Fruit fly (Drosophila melanogaster) whole organism, embryonic: ENCODE data around the gene MICU3.

ENCODE experiments used
- CG10267 ChIP-seq: fragments of 200-800 bp; sonication (Bioruptor generic); optimal IDR thresholded peaks from 2 replicates; lab custom pipeline; 2018; ENCODE audit warnings: missing biosample characterization, mild to moderate bottlenecking, missing genetic modification characterization, moderate library complexity
- CG10366 ChIP-seq: fragments of 200-800 bp; sonication (Bioruptor generic); IDR thresholded peaks from 2 replicates; pipeline ENCODE4 v1.3.6; 2022; ENCODE audit warnings: missing biosample characterization, missing genetic modification characterization
- CG10431 ChIP-seq: fragments of 200-800 bp; sonication (Bioruptor generic); optimal IDR thresholded peaks from 3 replicates; lab custom pipeline; 2018; ENCODE audit warnings: missing biosample characterization, mild to moderate bottlenecking, missing genetic modification characterization
- CG10462 ChIP-seq: fragments of 200-800 bp; sonication (Bioruptor generic); optimal IDR thresholded peaks from 2 replicates; lab custom pipeline; 2016; ENCODE audit warnings: missing biosample characterization, missing genetic modification characterization
- CG11085 ChIP-seq: fragments of 200-800 bp; sonication (Bioruptor generic); IDR thresholded peaks from 2 replicates; pipeline ENCODE4 v1.3.6; 2022; ENCODE audit warnings: missing biosample characterization, missing genetic modification characterization
- CG1233 ChIP-seq: fragments of 200-800 bp; sonication (Bioruptor generic); optimal IDR thresholded peaks from 4 replicates; lab custom pipeline; 2018; ENCODE audit warnings: missing biosample characterization, mild to moderate bottlenecking, missing genetic modification characterization
- CG14710 ChIP-seq: fragments of 200-800 bp; sonication (Bioruptor generic); optimal IDR thresholded peaks from 3 replicates; lab custom pipeline; 2019; ENCODE audit warnings: missing biosample characterization, mild to moderate bottlenecking, missing genetic modification characterization, moderate library complexity
- CG15011 ChIP-seq: fragments of 200-800 bp; sonication (Bioruptor generic); optimal IDR thresholded peaks from 3 replicates; lab custom pipeline; 2018; ENCODE audit warnings: missing biosample characterization, mild to moderate bottlenecking, missing genetic modification characterization
- CG15696 ChIP-seq: fragments of 200-800 bp; sonication (Bioruptor generic); optimal IDR thresholded peaks from 2 replicates; lab custom pipeline; 2019; ENCODE audit warnings: missing biosample characterization, mild to moderate bottlenecking, missing genetic modification characterization, moderate library complexity
- CG17912 ChIP-seq: fragments of 200-800 bp; sonication (Bioruptor generic); optimal IDR thresholded peaks from 2 replicates; lab custom pipeline; 2018; ENCODE audit warnings: missing biosample characterization, mild to moderate bottlenecking, missing genetic modification characterization
- CG3163 ChIP-seq: fragments of 200-800 bp; sonication (Bioruptor generic); optimal IDR thresholded peaks from 3 replicates; lab custom pipeline; 2016; ENCODE audit warnings: missing biosample characterization, missing genetic modification characterization
- CG34422 ChIP-seq: fragments of 200-800 bp; sonication (Bioruptor generic); IDR thresholded peaks from 3 replicates; pipeline ENCODE4 v1.3.6; 2022; ENCODE audit warnings: missing biosample characterization, missing genetic modification characterization
- CG3838 ChIP-seq: fragments of 200-800 bp; sonication (Bioruptor generic); optimal IDR thresholded peaks from 3 replicates; lab custom pipeline; 2016; ENCODE audit warnings: missing biosample characterization, missing genetic modification characterization
- CG43689 ChIP-seq: fragments of 200-800 bp; sonication (Bioruptor generic); IDR thresholded peaks from 2 replicates; pipeline ENCODE4 v1.3.6; 2022; ENCODE audit warnings: missing biosample characterization, missing genetic modification characterization
- CG8281 ChIP-seq: fragments of 200-800 bp; sonication (Bioruptor generic); optimal IDR thresholded peaks from 2 replicates; lab custom pipeline; 2018; ENCODE audit warnings: missing biosample characterization, mild to moderate bottlenecking, missing genetic modification characterization, moderate library complexity
- CG8359 ChIP-seq: fragments of 200-800 bp; sonication (Bioruptor generic); optimal IDR thresholded peaks from 2 replicates; lab custom pipeline; 2017; ENCODE audit warnings: missing biosample characterization, mild to moderate bottlenecking, missing genetic modification characterization, borderline replicate concordance
- D ChIP-seq, 2 experiments: fragments of 200-800 bp in 1 of 2; fragments of >200 bp in 1 of 2; sonication (Bioruptor generic) in 1 of 2; optimal IDR thresholded peaks; 2 replicates in 1 of 2; 3 replicates in 1 of 2; lab custom pipeline; 2017; ENCODE audit warnings: mild to moderate bottlenecking in 1 of 2, missing biosample characterization in 1 of 2, missing genetic modification characterization in 1 of 2, missing genetic modification reagents in 1 of 2
- D19A ChIP-seq: fragments of 200-800 bp; optimal IDR thresholded peaks from 3 replicates; lab custom pipeline; 2019; ENCODE audit warnings: missing biosample characterization, mild to moderate bottlenecking, missing genetic modification characterization, moderate library complexity
- Dek ChIP-seq: fragments of 200-800 bp; sonication (Bioruptor generic); optimal IDR thresholded peaks from 3 replicates; lab custom pipeline; 2019; ENCODE audit warnings: missing biosample characterization, mild to moderate bottlenecking, missing genetic modification characterization, moderate library complexity
- Dll ChIP-seq: fragments of 200-800 bp; sonication (Bioruptor generic); IDR thresholded peaks from 4 replicates; pipeline ENCODE4 v1.3.6; 2022; ENCODE audit warnings: missing biosample characterization, missing genetic modification characterization; ENCODE audit not compliant: partially characterized antibody
- Gsc ChIP-seq: fragments of 200-800 bp; sonication (Bioruptor generic); IDR thresholded peaks from 2 replicates; pipeline ENCODE4 v1.3.6; 2022; ENCODE audit warnings: missing biosample characterization, missing genetic modification characterization
- HLHmδ ChIP-seq: fragments of 200-800 bp; sonication (Bioruptor generic); optimal IDR thresholded peaks from 2 replicates; lab custom pipeline; 2018; ENCODE audit warnings: missing biosample characterization, mild to moderate bottlenecking, missing genetic modification characterization, moderate library complexity
- Lim3 ChIP-seq: fragments of 200-800 bp; sonication (Bioruptor generic); IDR thresholded peaks from 2 replicates; pipeline ENCODE4 v1.3.6; 2022; ENCODE audit warnings: missing biosample characterization, missing genetic modification characterization
- MESR4 ChIP-seq: fragments of 200-800 bp; sonication (Bioruptor generic); optimal IDR thresholded peaks from 2 replicates; lab custom pipeline; 2018; ENCODE audit warnings: missing biosample characterization, mild to moderate bottlenecking, missing genetic modification characterization, moderate library complexity
- Meics ChIP-seq: fragments of 200-800 bp; sonication (Bioruptor generic); optimal IDR thresholded peaks from 2 replicates; lab custom pipeline; 2017; ENCODE audit warnings: missing biosample characterization, mild to moderate bottlenecking, missing genetic modification characterization
- NC2β ChIP-seq: fragments of 200-800 bp; sonication (Bioruptor generic); optimal IDR thresholded peaks from 2 replicates; lab custom pipeline; 2016; ENCODE audit warnings: missing biosample characterization, missing genetic modification characterization
- Opbp ChIP-seq: fragments of 200-800 bp; sonication (Bioruptor generic); IDR thresholded peaks from 3 replicates; pipeline ENCODE4 v1.3.6; 2022; ENCODE audit warnings: missing biosample characterization, missing genetic modification characterization; ENCODE audit not compliant: partially characterized antibody
- Scr ChIP-seq: fragments of 200-800 bp; sonication (Bioruptor generic); IDR thresholded peaks from 2 replicates; pipeline ENCODE4 v1.3.6; 2022; ENCODE audit warnings: missing biosample characterization, missing genetic modification characterization; ENCODE audit not compliant: partially characterized antibody
- Side ChIP-seq: fragments of 200-800 bp; sonication (Bioruptor generic); optimal IDR thresholded peaks from 2 replicates; lab custom pipeline; 2016; ENCODE audit warnings: missing biosample characterization, missing genetic modification characterization
- Vsx1 ChIP-seq: fragments of 200-800 bp; sonication (Bioruptor generic); optimal IDR thresholded peaks from 2 replicates; lab custom pipeline; 2017; ENCODE audit warnings: missing biosample characterization, mild to moderate bottlenecking, missing genetic modification characterization, missing genetic modification reagents
- abd-A ChIP-seq: fragments of 200-800 bp; sonication (Bioruptor generic); optimal IDR thresholded peaks from 3 replicates; lab custom pipeline; 2019; ENCODE audit warnings: missing biosample characterization, mild to moderate bottlenecking, missing genetic modification characterization, moderate library complexity
- ap ChIP-seq: fragments of 200-800 bp; sonication (Bioruptor generic); IDR thresholded peaks from 2 replicates; pipeline ENCODE4 v1.3.6; 2022; ENCODE audit warnings: missing biosample characterization, missing genetic modification characterization
- chinmo ChIP-seq: fragments of 200-800 bp; sonication (Bioruptor generic); IDR thresholded peaks from 4 replicates; pipeline ENCODE4 v1.3.6; 2022; ENCODE audit warnings: missing biosample characterization, missing genetic modification characterization; ENCODE audit not compliant: partially characterized antibody
- crol ChIP-seq: fragments of 200-800 bp; sonication (Bioruptor generic); IDR thresholded peaks from 2 replicates; pipeline ENCODE4 v1.3.6; 2022; ENCODE audit warnings: missing biosample characterization, missing genetic modification characterization
- disco-r ChIP-seq: fragments of 200-800 bp; sonication (Bioruptor generic); optimal IDR thresholded peaks from 2 replicates; lab custom pipeline; 2016; ENCODE audit warnings: missing biosample characterization, missing genetic modification characterization
- fd102C ChIP-seq: fragments of 200-800 bp; sonication (Bioruptor generic); optimal IDR thresholded peaks from 2 replicates; lab custom pipeline; 2018; ENCODE audit warnings: missing biosample characterization, mild to moderate bottlenecking, missing genetic modification characterization, moderate library complexity
- ham ChIP-seq: fragments of 200-800 bp; sonication (Bioruptor generic); IDR thresholded peaks from 2 replicates; pipeline ENCODE4 v1.3.6; 2022; ENCODE audit warnings: missing biosample characterization, missing genetic modification characterization
- hb ChIP-seq: fragments of 200-800 bp; sonication (Bioruptor generic); IDR thresholded peaks from 3 replicates; pipeline ENCODE4 v1.3.6; 2022; ENCODE audit warnings: missing biosample characterization, missing genetic modification characterization; ENCODE audit not compliant: partially characterized antibody
- jing ChIP-seq: fragments of 200-800 bp; sonication (Bioruptor generic); optimal IDR thresholded peaks from 2 replicates; lab custom pipeline; 2018; ENCODE audit warnings: missing biosample characterization, mild to moderate bottlenecking, missing genetic modification characterization
- nmo ChIP-seq: fragments of 200-800 bp; sonication (Bioruptor generic); optimal IDR thresholded peaks from 2 replicates; lab custom pipeline; 2018; ENCODE audit warnings: missing biosample characterization, mild to moderate bottlenecking, missing genetic modification characterization, moderate library complexity
- p53 ChIP-seq: fragments of 200-800 bp; sonication (Bioruptor generic); optimal IDR thresholded peaks from 2 replicates; lab custom pipeline; 2016; ENCODE audit warnings: missing biosample characterization, missing genetic modification characterization
- repo ChIP-seq: fragments of 200-800 bp; sonication (Bioruptor generic); optimal IDR thresholded peaks from 2 replicates; lab custom pipeline; 2016; ENCODE audit warnings: missing biosample characterization, missing genetic modification characterization
- salm ChIP-seq: fragments of 200-800 bp; sonication (Bioruptor generic); optimal IDR thresholded peaks from 2 replicates; lab custom pipeline; 2018; ENCODE audit warnings: missing biosample characterization, mild to moderate bottlenecking, missing genetic modification characterization
- sc ChIP-seq, 3 experiments: fragments of >200 bp in 2 of 3; fragments of 200-800 bp in 1 of 3; sonication (Bioruptor generic) in 1 of 3; optimal IDR thresholded peaks; 2 replicates in 2 of 3; 3 replicates in 1 of 3; lab custom pipeline; 2017; ENCODE audit warnings: mild to moderate bottlenecking in 1 of 3, missing biosample characterization in 1 of 3, missing genetic modification characterization in 1 of 3, missing genetic modification reagents in 1 of 3
- ssp ChIP-seq: fragments of 200-800 bp; sonication (Bioruptor generic); IDR thresholded peaks from 2 replicates; pipeline ENCODE4 v1.3.6; 2022; ENCODE audit warnings: missing biosample characterization, missing genetic modification characterization
- trem ChIP-seq: fragments of 200-800 bp; optimal IDR thresholded peaks from 3 replicates; lab custom pipeline; 2019; ENCODE audit warnings: missing biosample characterization, mild to moderate bottlenecking, missing genetic modification characterization, moderate library complexity
- vnd ChIP-seq: fragments of 200-800 bp; sonication (Bioruptor generic); IDR thresholded peaks from 3 replicates; pipeline ENCODE4 v1.3.6; 2022; ENCODE audit warnings: missing biosample characterization, missing genetic modification characterization; ENCODE audit not compliant: partially characterized antibody
- vvl ChIP-seq: fragments of 200-800 bp; sonication (Bioruptor generic); IDR thresholded peaks from 2 replicates; pipeline ENCODE4 v1.3.6; 2022; ENCODE audit warnings: missing biosample characterization, missing genetic modification characterization
- wdn ChIP-seq: fragments of 200-800 bp; sonication (Bioruptor generic); IDR thresholded peaks from 2 replicates; pipeline ENCODE4 v1.3.6; 2022; ENCODE audit warnings: missing biosample characterization, missing genetic modification characterization

MICU3 gene

dm6 chr3R:19836687-19837086 is 10.4 kb upstream of the MICU3 start, which contains the start of gene bnl (continued):
- TF ChIP-seq CG10267: no peak
- peak; percentile 82 for TF ChIP-seq crol
- no peak for TF ChIP-seq CG43689 (GFP tag; lab: Robert Waterston, UW)
- peak; percentile 70; the same call in 1 of the 2 replicates for TF ChIP-seq vvl (GFP tag; lab: Robert Waterston, UW)
- peak; percentile 56 for TF ChIP-seq Side (GFP tag; lab: Kevin White, UChicago)
- TF ChIP-seq NC2β (GFP tag; lab: Kevin White, UChicago): peak; percentile 14
- peak; percentile 75; the same call in 2 of the 3 replicates for TF ChIP-seq Opbp (GFP tag; lab: Robert Waterston, UW)
- TF ChIP-seq p53 (GFP tag; lab: Kevin White, UChicago): no peak
- peak; percentile 22 for TF ChIP-seq D19A (tag; lab: Kevin White, UChicago)
- peak; percentile 73 for TF ChIP-seq CG17912
- TF ChIP-seq fd102C (GFP tag; lab: Kevin White, UChicago): peak; percentile 48
- TF ChIP-seq MESR4 (GFP tag; lab: Kevin White, UChicago): peak; percentile 40
- TF ChIP-seq Scr: peak; percentile 56
- TF ChIP-seq CG15011: no peak
- TF ChIP-seq trem (tag; lab: Kevin White, UChicago): peak; percentile 41
- no peak for TF ChIP-seq Gsc (GFP tag; lab: Robert Waterston, UW)
- TF ChIP-seq Vsx1 (GFP tag; lab: Kevin White, UChicago): peak; percentile 24
- no peak for TF ChIP-seq sc (optimal IDR thresholded peaks at IDR 0.05; lab: Kevin White, UChicago)
- no peak for TF ChIP-seq sc (GFP tag; optimal IDR thresholded peaks at IDR 0.05; lab: Kevin White, UChicago)
- TF ChIP-seq CG3163: peak; percentile 65
- TF ChIP-seq ap: no peak
- no peak; the same call in 2 of the 3 replicates for TF ChIP-seq CG34422
- peak; percentile 69 for TF ChIP-seq jing (GFP tag; lab: Kevin White, UChicago)
- TF ChIP-seq CG11085 (GFP tag; lab: Robert Waterston, UW): no peak
- peak; percentile 83; the same call in 3 of the 4 replicates for TF ChIP-seq chinmo (GFP tag; lab: Robert Waterston, UW)
- TF ChIP-seq CG15696 (tag; lab: Kevin White, UChicago): no peak
- peak; percentile 3 for TF ChIP-seq CG14710 (tag; lab: Kevin White, UChicago)
- TF ChIP-seq D (optimal IDR thresholded peaks at IDR 0.05; lab: Kevin White, UChicago): no peak
- TF ChIP-seq D (GFP tag; optimal IDR thresholded peaks at IDR 0.05; lab: Kevin White, UChicago): no peak
- peak; percentile 59 for TF ChIP-seq vnd
- peak; percentile 44 for TF ChIP-seq repo (GFP tag; lab: Kevin White, UChicago)
- peak; percentile 44 for TF ChIP-seq Meics (GFP tag; lab: Kevin White, UChicago)
- TF ChIP-seq abd-A (tag; lab: Kevin White, UChicago): peak; percentile 57
- peak; percentile 56 for TF ChIP-seq salm (tag; lab: Kevin White, UChicago)
- TF ChIP-seq CG3838 (GFP tag; lab: Kevin White, UChicago): no peak
- TF ChIP-seq CG8281 (tag; lab: Kevin White, UChicago): no peak
- no peak for TF ChIP-seq CG10462 (GFP tag; lab: Kevin White, UChicago)
- no peak for TF ChIP-seq disco-r (GFP tag; lab: Kevin White, UChicago)
- TF ChIP-seq Lim3 (GFP tag; lab: Robert Waterston, UW): no peak
- no peak for TF ChIP-seq hb
- peak; percentile 86 for TF ChIP-seq CG8359 (GFP tag; lab: Kevin White, UChicago)
- TF ChIP-seq ham (GFP tag; lab: Robert Waterston, UW): no peak
- peak; percentile 6 for TF ChIP-seq CG10431 (GFP tag; lab: Kevin White, UChicago)
- TF ChIP-seq CG1233 (GFP tag; lab: Kevin White, UChicago): peak; percentile 20
- peak; percentile 45; the same call in 1 of the 2 replicates for TF ChIP-seq CG10366 (GFP tag; lab: Robert Waterston, UW)
- peak; percentile 40; the same call in 2 of the 4 replicates for TF ChIP-seq Dll (GFP tag; lab: Robert Waterston, UW)
- TF ChIP-seq wdn: peak; percentile 19; the same call in 1 of the 2 replicates
- peak; percentile 84 for TF ChIP-seq HLHmδ (GFP tag; lab: Kevin White, UChicago)
- TF ChIP-seq nmo: peak; percentile 11
- TF ChIP-seq ssp (GFP tag; lab: Robert Waterston, UW): no peak
- peak; percentile 18 for TF ChIP-seq Dek (tag; lab: Kevin White, UChicago)
